Fruit fly (Drosophila melanogaster): ENCODE measurements around the gene Sas10.

dm6 chrX:5289692-5290091 is 27.5 kb upstream of the Sas10 start:
- no peak for TF ChIP-seq salr (GFP tag; optimal IDR thresholded peaks at IDR 0.05)
- no peak for TF ChIP-seq CG6276 (GFP tag; optimal IDR thresholded peaks at IDR 0.05)
- TF ChIP-seq Smox (GFP tag; optimal IDR thresholded peaks at IDR 0.05), result no peak
- TF ChIP-seq CG9139 (GFP tag; optimal IDR thresholded peaks at IDR 0.05), result no peak
- TF ChIP-seq CG6808 (GFP tag; optimal IDR thresholded peaks at IDR 0.05), result no peak
- no peak for TF ChIP-seq vri (GFP tag; optimal IDR thresholded peaks at IDR 0.05)

All from whole organism, prepupa.